Worm (Caenorhabditis elegans) whole organism, mixed stage, embryonic: Measurements from ENCODE around the gene C25G6.4.

Experiments used
- M03D4.4 ChIP-seq: sonication (generic microtip); optimal IDR thresholded peaks from 2 replicates; lab custom pipeline; 2017; ENCODE audit warnings: mild to moderate bottlenecking, missing genetic modification characterization, missing compliant biosample characterization
- blmp-1 ChIP-seq: fragments of 150-350 bp; optimal IDR thresholded peaks from 2 replicates; lab custom pipeline; 2014; ENCODE audit warnings: missing biosample characterization, missing genetic modification characterization
- ces-1 ChIP-seq: fragments of 150-350 bp; optimal IDR thresholded peaks from 2 replicates; lab custom pipeline; 2014; ENCODE audit warnings: missing biosample characterization, missing genetic modification reagents, missing genetic modification characterization
- drap-1 ChIP-seq: fragments of 200-800 bp; sonication (Bioruptor generic); optimal IDR thresholded peaks from 3 replicates; lab custom pipeline; 2018; ENCODE audit warnings: mild to moderate bottlenecking, missing genetic modification characterization, missing compliant biosample characterization
- flh-1 ChIP-seq: fragments of 200-800 bp; sonication (Bioruptor generic); optimal IDR thresholded peaks from 2 replicates; lab custom pipeline; 2018; ENCODE audit warnings: mild to moderate bottlenecking, missing genetic modification characterization, moderate library complexity, missing compliant biosample characterization
- lsy-2 ChIP-seq: fragments of 150-350 bp; optimal IDR thresholded peaks from 2 replicates; lab custom pipeline; 2014; ENCODE audit warnings: missing biosample characterization, missing genetic modification characterization
- mep-1 ChIP-seq: fragments of 150-350 bp; optimal IDR thresholded peaks from 2 replicates; lab custom pipeline; 2017; ENCODE audit warnings: missing biosample characterization, missing genetic modification reagents, missing genetic modification characterization, inconsistent platforms
- nhr-28 ChIP-seq: fragments of 150-350 bp; optimal IDR thresholded peaks from 2 replicates; lab custom pipeline; 2014; ENCODE audit warnings: missing biosample characterization, missing genetic modification characterization
- nhr-76 ChIP-seq: sonication (generic microtip); optimal IDR thresholded peaks from 2 replicates; lab custom pipeline; 2017; ENCODE audit warnings: missing biosample characterization, missing genetic modification characterization
- snpc-4 ChIP-seq: fragments of 150-350 bp; optimal IDR thresholded peaks from 2 replicates; lab custom pipeline; 2014; ENCODE audit warnings: missing biosample characterization, missing genetic modification characterization
- ztf-11 ChIP-seq: fragments of 150-350 bp; optimal IDR thresholded peaks from 2 replicates; lab custom pipeline; 2014; ENCODE audit warnings: missing biosample characterization, missing genetic modification characterization

DNA sequence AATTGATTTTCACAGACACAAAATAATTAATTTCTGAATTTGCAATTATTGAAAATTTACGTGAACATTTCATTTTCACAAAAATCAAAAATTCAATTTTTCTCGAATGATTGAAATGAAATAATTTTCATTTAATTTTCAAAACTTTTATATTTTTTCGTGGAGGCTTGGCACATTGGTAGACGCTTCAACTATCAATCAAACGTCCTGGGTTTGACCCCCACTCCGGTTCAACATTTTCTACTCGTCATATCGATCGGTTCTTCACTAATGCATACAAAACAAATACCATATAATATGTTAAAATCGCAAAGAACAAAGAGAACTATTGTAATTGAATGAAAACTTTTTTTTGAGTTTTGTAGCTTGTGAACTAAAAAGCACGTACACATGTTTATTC lies 41.7 kb downstream of the C25G6.4 start:
- TF ChIP-seq mep-1 (tag; lab: Kevin White, UChicago) (no peak), drap-1 (no peak), snpc-4 (tag; lab: Kevin White, UChicago) (no peak), flh-1 (no peak), blmp-1 (no peak), lsy-2 (tag; lab: Kevin White, UChicago) (no peak), M03D4.4 (tag; lab: Kevin White, UChicago) (no peak), ces-1 (no peak), ztf-11 (tag; lab: Kevin White, UChicago) (no peak), nhr-76 (tag; lab: Kevin White, UChicago) (no peak), nhr-28 (tag; lab: Kevin White, UChicago) (no peak)
